Fruit fly (Drosophila melanogaster) whole organism, prepupa: ENCODE results near the gene Jon65Aii.

Source experiments
- Sox102F ChIP-seq: fragments of 200-800 bp; sonication (Bioruptor generic); optimal IDR thresholded peaks from 2 replicates; lab custom pipeline; 2016; ENCODE audit warnings: missing biosample characterization, mild to moderate bottlenecking, missing genetic modification characterization
- salr ChIP-seq, 2 experiments: fragments of 200-800 bp; sonication (Bioruptor generic); optimal IDR thresholded peaks; 3 replicates each; lab custom pipeline; 2016 to 2018; ENCODE audit warnings: missing biosample characterization in 2 of 2, missing genetic modification characterization in 2 of 2, mild to moderate bottlenecking in 1 of 2

DNA sequence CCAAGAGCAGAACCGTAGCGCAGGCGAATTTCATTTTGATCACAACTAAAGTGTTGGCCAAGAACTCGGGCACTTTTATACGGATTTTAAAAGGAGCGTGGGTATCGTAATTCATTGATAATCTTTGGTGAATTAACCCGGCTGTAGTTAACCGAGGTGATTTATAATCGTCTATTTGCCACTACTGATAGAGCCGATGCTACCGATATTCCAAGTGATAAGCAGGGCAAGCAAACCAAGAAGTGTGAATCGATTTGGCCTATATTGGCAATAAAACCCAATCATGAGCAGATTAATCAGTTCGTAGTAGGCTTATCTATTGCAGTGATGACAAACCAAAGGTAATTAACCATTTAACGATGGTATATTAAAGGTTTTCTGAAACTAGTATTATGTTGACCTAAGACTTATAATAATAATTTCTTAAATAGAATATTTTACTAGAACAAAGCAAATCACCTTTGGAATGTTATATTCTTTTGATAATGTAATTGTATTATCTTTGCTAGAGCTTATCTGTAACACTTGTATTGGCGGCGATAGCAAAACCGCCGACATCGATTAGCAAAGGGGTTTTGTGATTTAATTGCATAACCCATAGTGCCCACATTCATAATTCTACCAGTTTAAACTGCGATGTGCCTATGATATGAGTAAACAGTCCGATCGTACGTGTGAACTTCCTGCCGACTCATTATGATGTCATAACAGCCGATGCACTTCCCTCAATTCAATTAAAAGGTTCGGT, 10.9 kb downstream of the Jon65Aii start, which contains the start of gene CG10472:
- TF ChIP-seq Sox102F (GFP tag; lab: Kevin White, UChicago) (no peak), salr (GFP tag; optimal IDR thresholded peaks at IDR 0.05; lab: Kevin White, UChicago) (no peak)
